Worm (Caenorhabditis elegans) whole organism, L1 larva: ENCODE measurements around the gene C14B9.3.
A peak's percentile ranks its signal among the peaks of the same experiment; 100 is the strongest.

Experiments
- C04F5.9 ChIP-seq: sonication (generic microtip); optimal IDR thresholded peaks from 2 replicates; lab custom pipeline; 2016; ENCODE audit warnings: missing genetic modification characterization, missing compliant biosample characterization
- aly-2 ChIP-seq: fragments of 150-350 bp; optimal IDR thresholded peaks from 2 replicates; lab custom pipeline; 2014; ENCODE audit warnings: missing biosample characterization, missing genetic modification characterization
- blmp-1 ChIP-seq: fragments of 150-350 bp; optimal IDR thresholded peaks from 2 replicates; lab custom pipeline; 2014; ENCODE audit warnings: missing biosample characterization, missing genetic modification characterization
- ceh-82 ChIP-seq, 3 experiments: fragments of 150-350 bp in 1 of 3; sonication (generic microtip) in 2 of 3; optimal IDR thresholded peaks; 2 replicates each; lab custom pipeline; 2014 to 2017; ENCODE audit warnings: missing biosample characterization in 3 of 3, missing genetic modification characterization in 3 of 3
- ces-1 ChIP-seq: fragments of 150-350 bp; optimal IDR thresholded peaks from 2 replicates; lab custom pipeline; 2014; ENCODE audit warnings: missing biosample characterization, missing genetic modification reagents, missing genetic modification characterization
- dpl-1 ChIP-seq, 3 experiments: fragments of 150-350 bp in 2 of 3; sonication (generic microtip) in 1 of 3; optimal IDR thresholded peaks; 2 replicates each; lab custom pipeline; 2014 to 2017; ENCODE audit warnings: missing biosample characterization in 3 of 3, missing genetic modification characterization in 3 of 3, missing genetic modification reagents in 3 of 3
- dsc-1 ChIP-seq: sonication (generic microtip); optimal IDR thresholded peaks from 2 replicates; lab custom pipeline; 2016; ENCODE audit warnings: mild to moderate bottlenecking, missing genetic modification characterization, missing compliant biosample characterization
- efl-1 ChIP-seq, 4 experiments: fragments of 150-350 bp; optimal IDR thresholded peaks in 3 of 4; peaks in 1 of 4; 1 replicate in 1 of 4; 2 replicates in 3 of 4; lab custom pipeline; 2014; ENCODE audit warnings: missing biosample characterization in 2 of 4, missing genetic modification characterization in 2 of 4, missing genetic modification reagents in 2 of 4
- egl-13 ChIP-seq: sonication (generic microtip); optimal IDR thresholded peaks from 2 replicates; lab custom pipeline; 2016; ENCODE audit warnings: missing genotype, missing genetic modification reagents, missing genetic modification characterization, missing compliant biosample characterization
- egl-27 ChIP-seq, 2 experiments: fragments of 150-350 bp in 1 of 2; sonication (generic microtip); optimal IDR thresholded peaks; 3 replicates each; lab custom pipeline; 2017 to 2018; ENCODE audit warnings: missing biosample characterization in 2 of 2, missing genetic modification characterization in 2 of 2, missing genetic modification reagents in 2 of 2
- ets-5 ChIP-seq: fragments of 200-800 bp; sonication (Bioruptor generic); IDR thresholded peaks from 2 replicates; pipeline ENCODE4 v1.3.6; 2022; ENCODE audit warnings: missing genetic modification characterization, missing compliant biosample characterization
- isw-1 ChIP-seq: fragments of 200-800 bp; sonication (Bioruptor generic); IDR thresholded peaks from 2 replicates; pipeline ENCODE4 v1.3.6; 2022; ENCODE audit warnings: missing genetic modification characterization, missing compliant biosample characterization
- jun-1 ChIP-seq: fragments of 150-350 bp; optimal IDR thresholded peaks from 2 replicates; lab custom pipeline; 2014; ENCODE audit warnings: missing biosample characterization, missing genetic modification reagents, missing genetic modification characterization
- lin-13 ChIP-seq: fragments of 150-350 bp; optimal IDR thresholded peaks from 2 replicates; lab custom pipeline; 2014; ENCODE audit warnings: missing biosample characterization, missing genetic modification reagents, missing genetic modification characterization
- lin-15B ChIP-seq: fragments of 150-350 bp; sonication (generic microtip); optimal IDR thresholded peaks from 3 replicates; lab custom pipeline; 2014; ENCODE audit warnings: missing biosample characterization, missing genetic modification characterization
- lin-35 ChIP-seq, 2 experiments: fragments of 150-350 bp; optimal IDR thresholded peaks; 2 replicates each; lab custom pipeline; 2014; ENCODE audit warnings: missing biosample characterization in 2 of 2, missing genetic modification characterization in 2 of 2, missing genetic modification reagents in 2 of 2
- lin-39 ChIP-seq: fragments of 150-350 bp; optimal IDR thresholded peaks from 2 replicates; lab custom pipeline; 2014; ENCODE audit warnings: missing biosample characterization, missing genetic modification reagents, missing genetic modification characterization
- lsy-2 ChIP-seq, 2 experiments: fragments of 150-350 bp; optimal IDR thresholded peaks; 2 replicates each; lab custom pipeline; 2014; ENCODE audit warnings: missing biosample characterization in 2 of 2, missing genetic modification characterization in 2 of 2
- mab-9 ChIP-seq: fragments of 200-800 bp; sonication (Bioruptor generic); IDR thresholded peaks from 2 replicates; pipeline ENCODE4 v1.3.6; 2022; ENCODE audit warnings: missing genetic modification reagents, missing genetic modification characterization, missing compliant biosample characterization
- nhr-19 ChIP-seq: fragments of 200-800 bp; sonication (Bioruptor generic); conservative IDR thresholded peaks from 2 replicates; pipeline ENCODE4 v1.3.6; 2022; ENCODE audit warnings: missing genetic modification characterization, missing compliant biosample characterization
- nhr-20 ChIP-seq: sonication (generic microtip); optimal IDR thresholded peaks from 2 replicates; lab custom pipeline; 2016; ENCODE audit warnings: mild to moderate bottlenecking, missing genetic modification characterization, missing compliant biosample characterization
- nhr-237 ChIP-seq: fragments of 150-350 bp; optimal IDR thresholded peaks from 2 replicates; lab custom pipeline; 2014; ENCODE audit warnings: missing biosample characterization, missing genetic modification characterization
- nhr-47 ChIP-seq: sonication (generic microtip); optimal IDR thresholded peaks from 2 replicates; lab custom pipeline; 2016; ENCODE audit warnings: mild to moderate bottlenecking, missing genetic modification characterization, moderate library complexity, missing compliant biosample characterization
- nhr-76 ChIP-seq: sonication (generic microtip); optimal IDR thresholded peaks from 2 replicates; lab custom pipeline; 2017; ENCODE audit warnings: missing biosample characterization, missing genetic modification characterization
- nhr-85 ChIP-seq: sonication (generic microtip); peaks from one replicate; lab custom pipeline; 2016; ENCODE audit warnings: missing genetic modification characterization, inconsistent platforms, missing compliant biosample characterization
- nhr-90 ChIP-seq: sonication (generic microtip); optimal IDR thresholded peaks from 2 replicates; lab custom pipeline; 2016; ENCODE audit warnings: mild to moderate bottlenecking, missing genetic modification characterization, missing compliant biosample characterization; ENCODE audit not compliant: poor library complexity
- pqm-1 ChIP-seq: sonication (generic microtip); optimal IDR thresholded peaks from 3 replicates; lab custom pipeline; 2017; ENCODE audit warnings: missing biosample characterization, missing genetic modification characterization
- rnt-1 ChIP-seq: sonication (generic microtip); optimal IDR thresholded peaks from 2 replicates; lab custom pipeline; 2016; ENCODE audit warnings: mild to moderate bottlenecking, missing genetic modification characterization, moderate library complexity, missing compliant biosample characterization
- skn-1 ChIP-seq: fragments of 150-350 bp; optimal IDR thresholded peaks from 2 replicates; lab custom pipeline; 2014; ENCODE audit warnings: missing biosample characterization, missing genetic modification characterization
- snpc-4 ChIP-seq: fragments of 150-350 bp; optimal IDR thresholded peaks from 2 replicates; lab custom pipeline; 2014; ENCODE audit warnings: missing biosample characterization, missing genetic modification characterization
- snu-23 ChIP-seq: sonication (generic microtip); optimal IDR thresholded peaks from 2 replicates; lab custom pipeline; 2016; ENCODE audit warnings: missing genetic modification characterization, missing compliant biosample characterization
- sox-4 ChIP-seq: sonication (generic microtip); optimal IDR thresholded peaks from 2 replicates; lab custom pipeline; 2016; ENCODE audit warnings: missing genetic modification characterization, missing compliant biosample characterization
- swsn-7 ChIP-seq: sonication (generic microtip); optimal IDR thresholded peaks from 2 replicates; lab custom pipeline; 2016; ENCODE audit warnings: missing genetic modification characterization, missing compliant biosample characterization
- tbx-2 ChIP-seq: sonication (generic microtip); optimal IDR thresholded peaks from 2 replicates; lab custom pipeline; 2016; ENCODE audit warnings: missing genetic modification characterization, missing compliant biosample characterization
- unc-30 ChIP-seq: sonication (generic microtip); optimal IDR thresholded peaks from 2 replicates; lab custom pipeline; 2017; ENCODE audit warnings: missing biosample characterization, missing genetic modification characterization
- unc-62 ChIP-seq: fragments of 150-350 bp; optimal IDR thresholded peaks from 2 replicates; lab custom pipeline; 2014; ENCODE audit warnings: missing biosample characterization, missing genetic modification reagents, missing genetic modification characterization
- unc-86 ChIP-seq: sonication (generic microtip); optimal IDR thresholded peaks from 2 replicates; lab custom pipeline; 2016; ENCODE audit warnings: missing genetic modification characterization, missing compliant biosample characterization
- vab-15 ChIP-seq: sonication (generic microtip); optimal IDR thresholded peaks from 2 replicates; lab custom pipeline; 2017; ENCODE audit warnings: missing genotype, mild to moderate bottlenecking, missing genetic modification characterization, missing compliant biosample characterization
- xbp-1 ChIP-seq: sonication (generic microtip); optimal IDR thresholded peaks from 2 replicates; lab custom pipeline; 2016; ENCODE audit warnings: missing genetic modification characterization, missing compliant biosample characterization
- zip-4 ChIP-seq: fragments of 200-800 bp; sonication (Bioruptor generic); optimal IDR thresholded peaks from 2 replicates; lab custom pipeline; 2018; ENCODE audit warnings: mild to moderate bottlenecking, missing genetic modification characterization, moderate library complexity, missing compliant biosample characterization
- ztf-11 ChIP-seq, 2 experiments: sonication (generic microtip); optimal IDR thresholded peaks; 2 replicates each; lab custom pipeline; 2016 to 2017; ENCODE audit warnings: missing genetic modification characterization in 2 of 2, missing biosample characterization in 1 of 2, missing compliant biosample characterization in 1 of 2

The C14B9.3 gene

DNA sequence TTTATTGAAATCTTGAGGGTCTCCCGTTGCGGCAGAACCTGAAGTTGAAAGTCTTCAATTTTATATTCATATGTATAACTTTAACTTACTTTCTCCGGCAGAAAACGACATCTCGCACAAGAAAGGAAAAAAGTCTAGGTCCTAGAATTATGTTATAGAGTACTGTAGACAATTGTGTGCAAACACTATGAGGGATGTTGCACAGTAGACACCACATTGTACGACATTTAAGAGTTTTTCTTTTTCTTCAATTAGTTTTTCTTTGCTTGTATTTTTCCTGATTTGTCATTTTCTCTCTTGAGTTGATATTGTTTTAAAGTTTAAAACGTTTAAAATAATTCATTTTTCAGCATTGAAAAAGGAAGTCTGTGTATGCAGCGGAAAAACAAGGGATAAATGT lies 23.2 kb upstream of the C14B9.3 start, which contains the start of the genes K06H7.7 and grp-1 (continued):
- TF ChIP-seq xbp-1 (tag; lab: Kevin White, UChicago), result peak; percentile 56
- peak; percentile 70 for TF ChIP-seq aly-2 (tag; lab: Kevin White, UChicago)
- TF ChIP-seq swsn-7 (tag; lab: Kevin White, UChicago), result peak; percentile 53
- peak; percentile 99 for TF ChIP-seq lsy-2 (tag; optimal IDR thresholded peaks at IDR 0.05; lab: Kevin White, UChicago)
- TF ChIP-seq nhr-20 (tag; lab: Kevin White, UChicago), result peak; percentile 35
- peak; percentile 28 for TF ChIP-seq lin-13 (GFP tag; lab: Kevin White, UChicago)
- TF ChIP-seq nhr-19 (GFP tag; lab: Robert Waterston, UW), result peak; percentile 40; the same call in 1 of the 2 replicates
- TF ChIP-seq nhr-47, result peak; percentile 71
- peak; percentile 53 for TF ChIP-seq rnt-1 (tag; lab: Kevin White, UChicago)
- TF ChIP-seq unc-86 (tag; lab: Kevin White, UChicago), result peak; percentile 13
- peak; percentile 22 for TF ChIP-seq blmp-1 (tag; lab: Kevin White, UChicago)
- TF ChIP-seq sox-4 (tag; lab: Kevin White, UChicago), result no peak
- peak; percentile 78 for TF ChIP-seq nhr-85 (tag; lab: Kevin White, UChicago)
- TF ChIP-seq tbx-2, result peak; percentile 52
- TF ChIP-seq jun-1 (tag; lab: Kevin White, UChicago), result peak; percentile 19
- TF ChIP-seq dsc-1 (tag; lab: Kevin White, UChicago), result peak; percentile 44
- peak; percentile 75 to 82 for TF ChIP-seq lin-35 (GFP tag; optimal IDR thresholded peaks at IDR 0.05; lab: Kevin White, UChicago)
- peak; percentile 74 to 79 for TF ChIP-seq efl-1 (optimal IDR thresholded peaks at IDR 0.05; lab: Kevin White, UChicago)
- TF ChIP-seq efl-1 (GFP tag; optimal IDR thresholded peaks at IDR 0.05 in 1 of 2; lab: Kevin White, UChicago), result peak; percentile 76 to 97
- no peak for TF ChIP-seq nhr-76
- TF ChIP-seq C04F5.9, result peak; percentile 22
- TF ChIP-seq snpc-4 (tag; lab: Kevin White, UChicago), result peak; percentile 9
- peak; percentile 37 to 52 (median 40) for TF ChIP-seq ceh-82 (tag; optimal IDR thresholded peaks at IDR 0.05; lab: Kevin White, UChicago)
- TF ChIP-seq egl-13 (tag; lab: Kevin White, UChicago), result no peak
- peak; percentile 77 for TF ChIP-seq snu-23 (GFP tag; lab: Kevin White, UChicago)
- no peak for TF ChIP-seq vab-15 (tag; lab: Kevin White, UChicago)
- peak; percentile 42 for TF ChIP-seq nhr-90
- no peak for TF ChIP-seq ets-5 (GFP tag; lab: Robert Waterston, UW)
- peak; percentile 27 for TF ChIP-seq zip-4 (GFP tag; lab: Kevin White, UChicago)
- peak; percentile 64 for TF ChIP-seq skn-1 (tag; lab: Kevin White, UChicago)

DNA sequence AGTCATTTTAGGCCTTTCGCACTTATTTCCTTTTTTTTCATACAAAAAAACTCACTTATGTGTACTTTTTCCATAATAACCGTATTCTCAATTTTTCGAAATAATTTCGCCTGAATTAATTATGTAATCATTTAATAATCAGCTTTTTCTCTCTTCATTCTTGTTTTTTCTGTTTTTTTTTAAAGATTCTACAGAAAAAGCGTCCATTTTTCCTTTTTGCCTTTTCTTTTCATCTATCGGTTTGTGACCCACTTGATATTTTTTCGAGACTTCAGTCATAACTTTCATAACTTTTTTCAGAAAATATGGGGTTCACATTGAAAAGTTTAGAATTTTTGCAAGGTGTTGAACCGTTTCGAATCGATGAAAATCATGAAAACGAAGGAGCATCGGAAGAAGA lies 20.4 kb upstream of the C14B9.3 start, which contains the start of gene vms-1:
Gene vms-1, plus strand, starts transcription at position 301 of the 400 bp plus-strand sequence.
- TF ChIP-seq tbx-2, result no peak
- no peak for TF ChIP-seq skn-1 (tag; lab: Kevin White, UChicago)
- TF ChIP-seq isw-1 (GFP tag; lab: Robert Waterston, UW), result no peak
- no peak for TF ChIP-seq lin-39 (tag; lab: Kevin White, UChicago)
- no peak for TF ChIP-seq nhr-237 (tag; lab: Kevin White, UChicago)
- TF ChIP-seq ceh-82 (tag; optimal IDR thresholded peaks at IDR 0.05; lab: Kevin White, UChicago), result no peak
- no peak for TF ChIP-seq pqm-1 (tag; lab: Kevin White, UChicago)
- no peak for TF ChIP-seq unc-30
- TF ChIP-seq ces-1 (GFP tag; lab: Kevin White, UChicago), result no peak
- no peak for TF ChIP-seq blmp-1 (tag; lab: Kevin White, UChicago)
- no peak for TF ChIP-seq unc-62 (GFP tag; lab: Kevin White, UChicago)
- TF ChIP-seq ztf-11 (tag; optimal IDR thresholded peaks at IDR 0.05; lab: Kevin White, UChicago), result no peak
- TF ChIP-seq dpl-1 (GFP tag; optimal IDR thresholded peaks at IDR 0.05; lab: Kevin White, UChicago), result no peak
- TF ChIP-seq lin-15B (tag; lab: Kevin White, UChicago), result no peak
- no peak for TF ChIP-seq vab-15 (tag; lab: Kevin White, UChicago)
- no peak for TF ChIP-seq mab-9 (GFP tag; lab: Robert Waterston, UW)
- no peak for TF ChIP-seq egl-27 (tag; optimal IDR thresholded peaks at IDR 0.05; lab: Kevin White, UChicago)
